Worm (Caenorhabditis elegans) whole organism, late embryonic: ENCODE measurements around the gene clec-177.

ENCODE experiments used
- T23F11.4 ChIP-seq: fragments of 200-800 bp; sonication (Bioruptor generic); optimal IDR thresholded peaks from 2 replicates; lab custom pipeline; 2018; ENCODE audit warnings: mild to moderate bottlenecking, missing genetic modification characterization, missing compliant biosample characterization
- ceh-14 ChIP-seq: sonication (generic microtip); optimal IDR thresholded peaks from 2 replicates; lab custom pipeline; 2016; ENCODE audit warnings: missing genotype, missing genetic modification characterization, missing compliant biosample characterization
- ceh-18 ChIP-seq: sonication (generic microtip); optimal IDR thresholded peaks from 2 replicates; lab custom pipeline; 2016; ENCODE audit warnings: missing genetic modification characterization, missing compliant biosample characterization
- ceh-2 ChIP-seq: sonication (generic microtip); optimal IDR thresholded peaks from 2 replicates; lab custom pipeline; 2016; ENCODE audit warnings: missing genotype, missing genetic modification characterization, missing compliant biosample characterization
- ceh-22 ChIP-seq: sonication (generic microtip); optimal IDR thresholded peaks from 2 replicates; lab custom pipeline; 2017; ENCODE audit warnings: missing biosample characterization, missing genetic modification characterization
- ceh-31 ChIP-seq: sonication (generic microtip); optimal IDR thresholded peaks from 2 replicates; lab custom pipeline; 2016; ENCODE audit warnings: missing genetic modification characterization, missing compliant biosample characterization
- ceh-34 ChIP-seq: sonication (generic microtip); optimal IDR thresholded peaks from 2 replicates; lab custom pipeline; 2016; ENCODE audit warnings: mild to moderate bottlenecking, missing genetic modification characterization, missing compliant biosample characterization
- ceh-48 ChIP-seq: sonication (generic microtip); optimal IDR thresholded peaks from 2 replicates; lab custom pipeline; 2016; ENCODE audit warnings: missing genetic modification characterization, inconsistent platforms, missing compliant biosample characterization
- ceh-9 ChIP-seq: sonication (generic microtip); optimal IDR thresholded peaks from 2 replicates; lab custom pipeline; 2016; ENCODE audit warnings: mild to moderate bottlenecking, missing genetic modification characterization, inconsistent platforms, missing compliant biosample characterization
- dmd-4 ChIP-seq: sonication (generic microtip); optimal IDR thresholded peaks from 2 replicates; lab custom pipeline; 2016; ENCODE audit warnings: borderline replicate concordance, missing genetic modification characterization, missing compliant biosample characterization
- eyg-1 ChIP-seq: sonication (generic microtip); optimal IDR thresholded peaks from 2 replicates; lab custom pipeline; 2016; ENCODE audit warnings: missing genotype, missing genetic modification characterization, missing compliant biosample characterization
- fkh-10 ChIP-seq: fragments of 150-350 bp; optimal IDR thresholded peaks from 2 replicates; lab custom pipeline; 2014; ENCODE audit warnings: missing biosample characterization, missing genetic modification reagents, missing genetic modification characterization
- fkh-6 ChIP-seq: sonication (generic microtip); optimal IDR thresholded peaks from 2 replicates; lab custom pipeline; 2016; ENCODE audit warnings: missing genetic modification characterization, missing compliant biosample characterization
- gmeb-2 ChIP-seq: sonication (generic microtip); optimal IDR thresholded peaks from 2 replicates; lab custom pipeline; 2016; ENCODE audit warnings: missing genetic modification characterization, inconsistent platforms, missing compliant biosample characterization
- hlh-13 ChIP-seq: fragments of 200-800 bp; sonication (Bioruptor generic); optimal IDR thresholded peaks from 2 replicates; lab custom pipeline; 2018; ENCODE audit warnings: mild to moderate bottlenecking, missing genetic modification characterization, missing compliant biosample characterization
- hlh-15 ChIP-seq: sonication (generic microtip); optimal IDR thresholded peaks from 2 replicates; lab custom pipeline; 2016; ENCODE audit warnings: missing genetic modification characterization, missing compliant biosample characterization
- hlh-6 ChIP-seq: sonication (generic microtip); optimal IDR thresholded peaks from 2 replicates; lab custom pipeline; 2016; ENCODE audit warnings: missing genotype, missing genetic modification characterization, missing compliant biosample characterization
- lin-11 ChIP-seq: fragments of 200-800 bp; sonication (Bioruptor generic); optimal IDR thresholded peaks from 2 replicates; lab custom pipeline; 2018; ENCODE audit warnings: mild to moderate bottlenecking, missing genetic modification characterization, missing compliant biosample characterization
- mec-3 ChIP-seq: sonication (generic microtip); optimal IDR thresholded peaks from 2 replicates; lab custom pipeline; 2016; ENCODE audit warnings: borderline replicate concordance, missing genetic modification characterization, missing compliant biosample characterization
- nhr-232 ChIP-seq: sonication (generic microtip); optimal IDR thresholded peaks from 2 replicates; lab custom pipeline; 2016; ENCODE audit warnings: missing genetic modification characterization, missing compliant biosample characterization
- npax-4 ChIP-seq: sonication (generic microtip); optimal IDR thresholded peaks from 2 replicates; lab custom pipeline; 2016; ENCODE audit warnings: missing genetic modification characterization, missing compliant biosample characterization
- odd-2 ChIP-seq: sonication (generic microtip); optimal IDR thresholded peaks from 2 replicates; lab custom pipeline; 2017; ENCODE audit warnings: antibody characterized with exemption, mild to moderate bottlenecking, missing genetic modification characterization, missing compliant biosample characterization
- pag-3 ChIP-seq: sonication (generic microtip); optimal IDR thresholded peaks from 2 replicates; lab custom pipeline; 2016; ENCODE audit warnings: missing compliant biosample characterization, missing genetic modification characterization, borderline replicate concordance
- pat-9 ChIP-seq: fragments of 200-800 bp; sonication (Bioruptor generic); optimal IDR thresholded peaks from 2 replicates; lab custom pipeline; 2018; ENCODE audit warnings: mild to moderate bottlenecking, missing genetic modification characterization, moderate library complexity, missing compliant biosample characterization
- pha-2 ChIP-seq: sonication (generic microtip); optimal IDR thresholded peaks from 2 replicates; lab custom pipeline; 2017; ENCODE audit warnings: mild to moderate bottlenecking, missing genetic modification characterization, missing compliant biosample characterization
- pqm-1 ChIP-seq: sonication (generic microtip); optimal IDR thresholded peaks from 2 replicates; lab custom pipeline; 2016; ENCODE audit warnings: missing genetic modification characterization, missing compliant biosample characterization
- pros-1 ChIP-seq: fragments of 150-350 bp; optimal IDR thresholded peaks from 2 replicates; lab custom pipeline; 2014; ENCODE audit warnings: missing biosample characterization, missing genetic modification reagents, missing genetic modification characterization
- sox-2 ChIP-seq: fragments of 200-800 bp; sonication (Bioruptor generic); IDR thresholded peaks from 2 replicates; pipeline ENCODE4 v1.3.6; 2022; ENCODE audit warnings: missing genetic modification reagents, missing genetic modification characterization, missing compliant biosample characterization
- sox-4 ChIP-seq: sonication (generic microtip); optimal IDR thresholded peaks from 2 replicates; lab custom pipeline; 2017; ENCODE audit warnings: mild to moderate bottlenecking, missing genetic modification characterization, inconsistent platforms, missing compliant biosample characterization
- tbx-2 ChIP-seq: sonication (generic microtip); optimal IDR thresholded peaks from 2 replicates; lab custom pipeline; 2016; ENCODE audit warnings: missing genetic modification characterization, missing compliant biosample characterization
- ttx-3 ChIP-seq: sonication (generic microtip); optimal IDR thresholded peaks from 2 replicates; lab custom pipeline; 2016; ENCODE audit warnings: missing genetic modification reagents, missing genetic modification characterization, missing compliant biosample characterization
- unc-3 ChIP-seq, 2 experiments: fragments of 200-800 bp in 1 of 2; sonication (Bioruptor generic) in 1 of 2; sonication (generic microtip) in 1 of 2; conservative IDR thresholded peaks in 1 of 2; optimal IDR thresholded peaks in 1 of 2; 2 replicates each; pipeline versions ENCODE4 v1.3.6 to Lab custom; 2016 to 2022; ENCODE audit warnings: missing compliant biosample characterization in 2 of 2, missing genetic modification characterization in 2 of 2, missing genetic modification reagents in 1 of 2
- unc-86 ChIP-seq: sonication (generic microtip); optimal IDR thresholded peaks from 2 replicates; lab custom pipeline; 2016; ENCODE audit warnings: missing genetic modification characterization, missing compliant biosample characterization
- ztf-16 ChIP-seq: sonication (generic microtip); optimal IDR thresholded peaks from 2 replicates; lab custom pipeline; 2017; ENCODE audit warnings: missing genetic modification characterization, missing compliant biosample characterization

clec-177 gene

DNA sequence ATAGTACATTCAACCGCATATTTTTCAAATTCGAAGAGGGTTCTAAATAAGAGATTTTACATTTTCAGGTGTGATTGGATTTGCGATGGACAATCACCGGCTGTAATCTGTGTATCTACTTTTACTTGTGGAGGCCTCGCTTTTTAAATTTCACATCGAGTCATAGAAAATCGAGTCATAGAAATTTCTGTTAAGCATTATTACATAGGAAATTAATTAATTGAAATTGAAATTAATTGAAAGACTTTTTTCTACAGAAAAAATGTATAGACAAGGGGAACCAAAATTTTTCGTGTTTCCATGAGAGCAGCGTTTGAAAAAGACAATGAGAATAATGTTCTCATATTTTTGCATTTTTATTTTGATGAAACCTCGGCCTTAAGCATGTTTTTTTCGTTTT lies 2.6 kb upstream of the clec-177 start, which contains the start of gene clec-176:
Gene clec-176 (plus strand): TSS at position 301 of the 400 bp plus-strand sequence.
- no peak for TF ChIP-seq pros-1 (tag; lab: Kevin White, UChicago)
- TF ChIP-seq fkh-6 (tag; lab: Kevin White, UChicago): no peak
- no peak for TF ChIP-seq hlh-15 (tag; lab: Kevin White, UChicago)
- no peak for TF ChIP-seq ztf-16
- no peak for TF ChIP-seq npax-4 (tag; lab: Kevin White, UChicago)
- no peak for TF ChIP-seq sox-2
- no peak for TF ChIP-seq ceh-18 (tag; lab: Kevin White, UChicago)
- TF ChIP-seq lin-11 (tag; lab: Kevin White, UChicago): no peak
- TF ChIP-seq pha-2 (tag; lab: Kevin White, UChicago): no peak
- no peak for TF ChIP-seq ceh-31 (tag; lab: Kevin White, UChicago)
- no peak for TF ChIP-seq sox-4 (tag; lab: Kevin White, UChicago)
- TF ChIP-seq tbx-2 (tag; lab: Kevin White, UChicago): no peak
- TF ChIP-seq hlh-6 (tag; lab: Kevin White, UChicago): no peak
- no peak for TF ChIP-seq unc-3 (GFP tag; conservative IDR thresholded peaks at IDR 0.05; lab: Robert Waterston, UW)
- no peak for TF ChIP-seq unc-3 (tag; optimal IDR thresholded peaks at IDR 0.05; lab: Kevin White, UChicago)
- TF ChIP-seq nhr-232 (tag; lab: Kevin White, UChicago): no peak
- no peak for TF ChIP-seq ceh-14 (tag; lab: Kevin White, UChicago)
- no peak for TF ChIP-seq fkh-10 (GFP tag; lab: Kevin White, UChicago)

DNA sequence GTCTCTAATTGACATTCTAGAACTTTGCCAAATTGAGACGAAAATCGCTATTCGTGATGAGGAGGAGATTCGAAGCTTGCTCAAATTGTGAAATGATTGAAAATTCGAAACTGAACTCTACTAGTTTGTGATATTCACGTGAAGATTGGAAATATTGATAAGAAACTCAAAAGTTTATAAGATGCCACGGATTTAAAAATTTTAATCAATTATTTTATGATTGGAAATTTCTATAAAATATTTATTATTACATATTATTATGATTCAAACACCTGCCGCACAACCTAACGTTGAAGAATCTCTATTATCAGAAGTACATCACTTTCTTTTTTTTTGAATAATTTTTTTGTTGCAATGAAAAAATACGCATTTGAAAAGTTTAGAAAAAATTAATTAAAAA lies 2.2 kb downstream of the clec-177 start, which contains the start of gene E03H12.7:
Gene E03H12.7 (minus strand): TSS at position 101 of the 400 bp plus-strand sequence.
- TF ChIP-seq ceh-34 (no peak), pag-3 (tag; lab: Kevin White, UChicago) (no peak), eyg-1 (tag; lab: Kevin White, UChicago) (no peak), sox-2 (no peak), ttx-3 (tag; lab: Kevin White, UChicago) (no peak), pqm-1 (tag; lab: Kevin White, UChicago) (no peak), hlh-6 (tag; lab: Kevin White, UChicago) (no peak)

DNA sequence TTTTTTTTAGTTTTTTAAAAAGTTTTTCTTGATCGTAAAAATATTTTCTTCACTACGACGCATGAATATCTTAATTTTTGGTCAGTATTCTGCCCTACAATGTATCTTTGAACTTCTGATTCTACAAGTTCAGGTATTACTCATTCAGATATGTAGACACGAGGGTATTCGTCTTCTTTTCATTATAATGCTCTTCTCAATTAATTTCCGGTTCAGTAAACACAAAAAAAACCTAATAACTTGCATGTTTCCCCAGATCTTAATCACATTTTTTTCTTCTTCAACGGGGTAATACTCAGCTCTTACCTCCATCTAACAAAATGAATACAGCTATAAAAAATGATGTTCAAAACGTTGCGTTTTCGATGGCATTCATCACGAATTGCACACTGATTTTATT lies 5.7 kb downstream of the clec-177 start, which contains the start of gene str-162:
Gene str-162 (plus strand): TSS at position 301 of the 400 bp plus-strand sequence.
- TF ChIP-seq gmeb-2 (no peak), pqm-1 (tag; lab: Kevin White, UChicago) (no peak), tbx-2 (tag; lab: Kevin White, UChicago) (no peak), T23F11.4 (no peak), ceh-31 (tag; lab: Kevin White, UChicago) (no peak), sox-2 (no peak)

DNA sequence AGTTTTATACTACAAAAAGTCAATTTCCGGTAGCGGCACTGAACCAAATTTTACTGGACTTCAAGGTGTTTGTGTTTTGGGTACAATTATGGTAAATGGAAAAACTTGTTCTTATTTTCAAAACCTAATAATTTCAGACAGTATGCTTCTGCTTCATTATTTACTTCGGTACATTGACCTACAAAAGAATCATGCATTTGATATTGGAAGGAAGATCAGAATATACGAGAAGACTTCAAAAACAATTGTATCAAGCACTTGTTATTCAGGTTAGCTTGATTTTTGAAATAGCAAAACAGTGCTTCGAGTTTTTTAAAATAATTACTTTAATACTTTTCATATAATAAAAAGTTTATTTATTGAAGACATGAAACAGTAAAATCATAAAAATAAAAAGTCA lies 6.8 kb downstream of the clec-177 start:
- TF ChIP-seq odd-2 (tag; lab: Kevin White, UChicago) (no peak), ztf-16 (no peak), dmd-4 (no peak), pat-9 (tag; lab: Kevin White, UChicago) (no peak), ceh-48 (tag; lab: Kevin White, UChicago) (no peak), ceh-9 (tag; lab: Kevin White, UChicago) (no peak), pros-1 (tag; lab: Kevin White, UChicago) (no peak), fkh-10 (GFP tag; lab: Kevin White, UChicago) (no peak), ceh-2 (tag; lab: Kevin White, UChicago) (no peak), mec-3 (tag; lab: Kevin White, UChicago) (no peak), ceh-22 (tag; lab: Kevin White, UChicago) (no peak), unc-86 (tag; lab: Kevin White, UChicago) (no peak), hlh-13 (GFP tag; lab: Kevin White, UChicago) (no peak)
